Worm (Caenorhabditis elegans): ENCODE data around the gene F36H5.4.

ce11 chrII:1712938-1713337 is 48.7 kb upstream of the F36H5.4 start, which contains the start of gene btb-7:
- TF ChIP-seq nhr-11 (tag; optimal IDR thresholded peaks at IDR 0.05) (no peak), lin-39 (tag; optimal IDR thresholded peaks at IDR 0.05) (no peak)

Data from whole organism, L1 larva.